Fruit fly (Drosophila melanogaster) whole organism, embryonic: ENCODE results near the gene mib1.

Experiments
- Adf1 ChIP-seq: fragments of 200-800 bp; sonication (Bioruptor generic); IDR thresholded peaks from 2 replicates; pipeline ENCODE4 v1.3.6; 2022; ENCODE audit warnings: missing biosample characterization, missing genetic modification characterization
- CG10321 ChIP-seq: fragments of 200-800 bp; sonication (Bioruptor generic); IDR thresholded peaks from 2 replicates; pipeline ENCODE4 v1.3.6; 2022; ENCODE audit warnings: missing biosample characterization, missing genetic modification characterization
- CG10654 ChIP-seq: fragments of 200-800 bp; sonication (Bioruptor generic); optimal IDR thresholded peaks from 2 replicates; lab custom pipeline; 2016; ENCODE audit warnings: missing biosample characterization, missing genetic modification characterization
- CG10979 ChIP-seq: fragments of 200-800 bp; sonication (Bioruptor generic); optimal IDR thresholded peaks from 2 replicates; lab custom pipeline; 2018; ENCODE audit warnings: missing biosample characterization, mild to moderate bottlenecking, missing genetic modification characterization, moderate library complexity
- CG11085 ChIP-seq: fragments of 200-800 bp; sonication (Bioruptor generic); IDR thresholded peaks from 2 replicates; pipeline ENCODE4 v1.3.6; 2022; ENCODE audit warnings: missing biosample characterization, missing genetic modification characterization
- CG11695 ChIP-seq: fragments of 200-800 bp; sonication (Bioruptor generic); IDR thresholded peaks from 3 replicates; pipeline ENCODE4 v1.3.6; 2022; ENCODE audit warnings: missing biosample characterization, missing genetic modification characterization
- CG13296 ChIP-seq: fragments of 200-800 bp; sonication (Bioruptor generic); optimal IDR thresholded peaks from 3 replicates; lab custom pipeline; 2018; ENCODE audit warnings: missing biosample characterization, mild to moderate bottlenecking, missing genetic modification characterization
- CG13775 ChIP-seq: fragments of 200-800 bp; sonication (Bioruptor generic); optimal IDR thresholded peaks from 3 replicates; lab custom pipeline; 2017; ENCODE audit warnings: missing biosample characterization, mild to moderate bottlenecking, missing genetic modification characterization
- CG13894 ChIP-seq: fragments of 200-800 bp; sonication (Bioruptor generic); optimal IDR thresholded peaks from 3 replicates; lab custom pipeline; 2018; ENCODE audit warnings: missing biosample characterization, mild to moderate bottlenecking, missing genetic modification characterization, moderate library complexity
- CG30403 ChIP-seq: fragments of 200-800 bp; sonication (Bioruptor generic); optimal IDR thresholded peaks from 3 replicates; lab custom pipeline; 2016; ENCODE audit warnings: missing biosample characterization, missing genetic modification characterization
- CG31388 ChIP-seq: fragments of 200-800 bp; sonication (Bioruptor generic); optimal IDR thresholded peaks from 2 replicates; lab custom pipeline; 2016; ENCODE audit warnings: missing biosample characterization, missing genetic modification characterization
- CG31441 ChIP-seq: fragments of 200-800 bp; sonication (Bioruptor generic); IDR thresholded peaks from 2 replicates; pipeline ENCODE4 v1.3.6; 2022; ENCODE audit warnings: missing biosample characterization, missing genetic modification characterization
- CG33557 ChIP-seq: fragments of 200-800 bp; sonication (Bioruptor generic); optimal IDR thresholded peaks from 2 replicates; lab custom pipeline; 2019; ENCODE audit warnings: missing biosample characterization, mild to moderate bottlenecking, missing genetic modification characterization, moderate library complexity
- CG6272 ChIP-seq: fragments of 200-800 bp; sonication (Bioruptor generic); IDR thresholded peaks from 2 replicates; pipeline ENCODE4 v1.3.6; 2022; ENCODE audit warnings: missing biosample characterization, missing genetic modification characterization
- CG6683 ChIP-seq: fragments of 200-800 bp; sonication (Bioruptor generic); optimal IDR thresholded peaks from 2 replicates; lab custom pipeline; 2017; ENCODE audit warnings: missing biosample characterization, mild to moderate bottlenecking, missing genetic modification characterization, missing genetic modification reagents
- CG6791 ChIP-seq: fragments of 200-800 bp; sonication (Bioruptor generic); IDR thresholded peaks from 3 replicates; pipeline ENCODE4 v1.3.6; 2022; ENCODE audit warnings: missing biosample characterization, missing genetic modification characterization; ENCODE audit not compliant: partially characterized antibody
- CG7556 ChIP-seq: fragments of 200-800 bp; sonication (Bioruptor generic); optimal IDR thresholded peaks from 2 replicates; lab custom pipeline; 2017; ENCODE audit warnings: missing biosample characterization, mild to moderate bottlenecking, missing genetic modification characterization
- CG9609 ChIP-seq: fragments of 200-800 bp; sonication (Bioruptor generic); optimal IDR thresholded peaks from 3 replicates; lab custom pipeline; 2016; ENCODE audit warnings: missing biosample characterization, missing genetic modification characterization
- Dip2 ChIP-seq: fragments of 200-800 bp; sonication (Bioruptor generic); IDR thresholded peaks from 2 replicates; pipeline ENCODE4 v1.3.6; 2022; ENCODE audit warnings: missing biosample characterization, missing genetic modification characterization
- Dip3 ChIP-seq: fragments of 200-800 bp; sonication (Bioruptor generic); optimal IDR thresholded peaks from 3 replicates; lab custom pipeline; 2016; ENCODE audit warnings: missing biosample characterization, missing genetic modification characterization
- Doc2 ChIP-seq: fragments of 200-800 bp; sonication (Bioruptor generic); IDR thresholded peaks from 2 replicates; pipeline ENCODE4 v1.3.6; 2022; ENCODE audit warnings: missing biosample characterization, missing genetic modification characterization
- Elba2 ChIP-seq: fragments of 200-800 bp; sonication (Bioruptor generic); optimal IDR thresholded peaks from 3 replicates; lab custom pipeline; 2016; ENCODE audit warnings: missing biosample characterization, missing genetic modification characterization
- Fer1 ChIP-seq: fragments of 200-800 bp; sonication (Bioruptor generic); optimal IDR thresholded peaks from 2 replicates; lab custom pipeline; 2017; ENCODE audit warnings: missing biosample characterization, mild to moderate bottlenecking, missing genetic modification characterization
- GATAe ChIP-seq: fragments of 200-800 bp; sonication (Bioruptor generic); conservative IDR thresholded peaks from 2 replicates; pipeline ENCODE4 v1.3.6; 2022; ENCODE audit warnings: missing biosample characterization, missing genetic modification characterization
- Gsc ChIP-seq: fragments of 200-800 bp; sonication (Bioruptor generic); IDR thresholded peaks from 2 replicates; pipeline ENCODE4 v1.3.6; 2022; ENCODE audit warnings: missing biosample characterization, missing genetic modification characterization
- HLH54F ChIP-seq: fragments of 200-800 bp; sonication (Bioruptor generic); optimal IDR thresholded peaks from 3 replicates; lab custom pipeline; 2016; ENCODE audit warnings: missing biosample characterization, missing genetic modification characterization
- Hr51 ChIP-seq, 2 experiments: fragments of 200-800 bp; sonication (Bioruptor generic); optimal IDR thresholded peaks; 2 replicates in 1 of 2; 3 replicates in 1 of 2; lab custom pipeline; 2016 to 2018; ENCODE audit warnings: missing biosample characterization in 2 of 2, missing genetic modification characterization in 2 of 2, mild to moderate bottlenecking in 1 of 2, moderate library complexity in 1 of 2
- Mad ChIP-seq: fragments of 200-800 bp; sonication (Bioruptor generic); optimal IDR thresholded peaks from 2 replicates; lab custom pipeline; 2016; ENCODE audit warnings: missing biosample characterization, missing genetic modification characterization
- Nf-YC ChIP-seq: fragments of 200-800 bp; optimal IDR thresholded peaks from 3 replicates; lab custom pipeline; 2019; ENCODE audit warnings: missing biosample characterization, mild to moderate bottlenecking, missing genetic modification characterization, moderate library complexity
- Sin3A ChIP-seq: fragments of >200 bp; optimal IDR thresholded peaks from 2 replicates; lab custom pipeline; 2018
- ato ChIP-seq: fragments of 200-800 bp; sonication (Bioruptor generic); IDR thresholded peaks from 2 replicates; pipeline ENCODE4 v1.3.6; 2022; ENCODE audit warnings: missing biosample characterization, missing genetic modification characterization; ENCODE audit not compliant: partially characterized antibody
- chn ChIP-seq: fragments of 200-800 bp; sonication (Bioruptor generic); optimal IDR thresholded peaks from 2 replicates; lab custom pipeline; 2016; ENCODE audit warnings: missing biosample characterization, missing genetic modification characterization
- da ChIP-seq: fragments of 200-800 bp; sonication (Bioruptor generic); optimal IDR thresholded peaks from 2 replicates; lab custom pipeline; 2016; ENCODE audit warnings: missing biosample characterization, missing genetic modification characterization
- dmrt99B ChIP-seq: fragments of 200-800 bp; sonication (Bioruptor generic); optimal IDR thresholded peaks from 2 replicates; lab custom pipeline; 2018; ENCODE audit warnings: missing biosample characterization, mild to moderate bottlenecking, missing genetic modification characterization, moderate library complexity
- fd96Cb ChIP-seq: fragments of 200-800 bp; sonication (Bioruptor generic); optimal IDR thresholded peaks from 2 replicates; lab custom pipeline; 2018; ENCODE audit warnings: missing biosample characterization, mild to moderate bottlenecking, missing genetic modification characterization, moderate library complexity
- fu2 ChIP-seq: fragments of 200-800 bp; sonication (Bioruptor generic); optimal IDR thresholded peaks from 2 replicates; lab custom pipeline; 2016; ENCODE audit warnings: missing biosample characterization, missing genetic modification characterization
- kah ChIP-seq: fragments of 200-800 bp; sonication (Bioruptor generic); optimal IDR thresholded peaks from 2 replicates; lab custom pipeline; 2018; ENCODE audit warnings: missing biosample characterization, mild to moderate bottlenecking, missing genetic modification characterization
- klu ChIP-seq: fragments of 200-800 bp; sonication (Bioruptor generic); IDR thresholded peaks from 2 replicates; pipeline ENCODE4 v1.3.6; 2022; ENCODE audit warnings: missing biosample characterization, missing genetic modification characterization
- kni ChIP-seq: fragments of 200-800 bp; sonication (Bioruptor generic); optimal IDR thresholded peaks from 3 replicates; lab custom pipeline; 2017; ENCODE audit warnings: mild to moderate bottlenecking, missing biosample characterization, missing genetic modification reagents, missing genetic modification characterization
- lab ChIP-seq: fragments of 200-800 bp; sonication (Bioruptor generic); optimal IDR thresholded peaks from 3 replicates; lab custom pipeline; 2017; ENCODE audit warnings: missing biosample characterization, missing genetic modification characterization, mild to moderate bottlenecking, moderate library complexity, missing genetic modification reagents
- lmd ChIP-seq: fragments of 200-800 bp; sonication (Bioruptor generic); IDR thresholded peaks from 2 replicates; pipeline ENCODE4 v1.3.6; 2022; ENCODE audit warnings: missing biosample characterization, missing genetic modification characterization
- mam ChIP-seq: fragments of 200-800 bp; sonication (Bioruptor generic); optimal IDR thresholded peaks from 3 replicates; lab custom pipeline; 2016; ENCODE audit warnings: missing biosample characterization, missing genetic modification characterization
- mld ChIP-seq: fragments of 200-800 bp; sonication (Bioruptor generic); IDR thresholded peaks from 3 replicates; pipeline ENCODE4 v1.3.6; 2022; ENCODE audit warnings: missing biosample characterization, missing genetic modification characterization; ENCODE audit not compliant: partially characterized antibody
- sna ChIP-seq: fragments of 200-800 bp; sonication (Bioruptor generic); IDR thresholded peaks from 2 replicates; pipeline ENCODE4 v1.3.6; 2022; ENCODE audit warnings: missing biosample characterization, missing genetic modification characterization; ENCODE audit not compliant: partially characterized antibody
- ssp ChIP-seq: fragments of 200-800 bp; sonication (Bioruptor generic); IDR thresholded peaks from 2 replicates; pipeline ENCODE4 v1.3.6; 2022; ENCODE audit warnings: missing biosample characterization, missing genetic modification characterization
- trem ChIP-seq: fragments of 200-800 bp; optimal IDR thresholded peaks from 3 replicates; lab custom pipeline; 2019; ENCODE audit warnings: missing biosample characterization, mild to moderate bottlenecking, missing genetic modification characterization, moderate library complexity
- trh ChIP-seq: fragments of 200-800 bp; sonication (Bioruptor generic); optimal IDR thresholded peaks from 2 replicates; lab custom pipeline; 2016; ENCODE audit warnings: missing biosample characterization, missing genetic modification characterization
- vnd ChIP-seq: fragments of 200-800 bp; sonication (Bioruptor generic); IDR thresholded peaks from 3 replicates; pipeline ENCODE4 v1.3.6; 2022; ENCODE audit warnings: missing biosample characterization, missing genetic modification characterization; ENCODE audit not compliant: partially characterized antibody
- vvl ChIP-seq: fragments of 200-800 bp; sonication (Bioruptor generic); IDR thresholded peaks from 2 replicates; pipeline ENCODE4 v1.3.6; 2022; ENCODE audit warnings: missing biosample characterization, missing genetic modification characterization
- zen ChIP-seq: fragments of 200-800 bp; sonication (Bioruptor generic); optimal IDR thresholded peaks from 3 replicates; lab custom pipeline; 2018; ENCODE audit warnings: missing biosample characterization, mild to moderate bottlenecking, missing genetic modification characterization, moderate library complexity

mib1 gene

DNA sequence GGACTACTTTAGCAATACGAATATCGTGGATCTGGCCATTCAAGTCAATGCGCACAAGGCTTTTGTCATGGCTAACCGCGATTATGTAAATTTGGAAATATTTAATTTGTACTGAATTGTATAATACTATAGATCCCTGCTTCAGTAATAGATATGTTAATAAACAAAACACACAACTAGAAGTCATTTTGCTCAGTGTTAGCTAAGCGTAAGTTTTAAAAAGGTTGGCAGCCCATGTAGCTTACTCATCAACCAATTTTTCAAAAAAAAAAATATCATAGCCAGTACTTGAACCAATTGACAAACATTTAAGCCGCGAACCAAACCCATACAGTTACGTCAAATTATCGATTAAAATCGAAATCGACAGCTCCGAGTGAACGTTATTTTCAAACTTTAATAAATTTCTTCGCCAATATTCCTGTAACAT, 25.5 kb upstream of the mib1 start (continued):
- TF ChIP-seq CG10654 (GFP tag; lab: Kevin White, UChicago) (peak; percentile 68), CG6791 (GFP tag; lab: Robert Waterston, UW) (peak; percentile 68), sna (no peak; the same call in 1 of the 2 replicates), CG6272 (GFP tag; lab: Robert Waterston, UW) (0 out of 2 replicates have a peak, but pooled peaks have one; percentile 7), Dip2 (no peak), CG11695 (GFP tag; lab: Robert Waterston, UW) (peak; percentile 76), vvl (GFP tag; lab: Robert Waterston, UW) (peak; percentile 95), Nf-YC (tag; lab: Kevin White, UChicago) (peak; percentile 67), Elba2 (GFP tag; lab: Kevin White, UChicago) (peak; percentile 40), CG10321 (GFP tag; lab: Robert Waterston, UW) (peak; percentile 60; the same call in 1 of the 2 replicates), zen (tag; lab: Kevin White, UChicago) (peak; percentile 75), Adf1 (GFP tag; lab: Robert Waterston, UW) (peak; percentile 53), CG9609 (GFP tag; lab: Kevin White, UChicago) (peak; percentile 60), CG10979 (tag; lab: Kevin White, UChicago) (peak; percentile 68), Sin3A (no peak), HLH54F (GFP tag; lab: Kevin White, UChicago) (peak; percentile 76), fd96Cb (tag; lab: Kevin White, UChicago) (peak; percentile 54), CG30403 (GFP tag; lab: Kevin White, UChicago) (peak; percentile 83), Dip3 (peak; percentile 59), CG7556 (GFP tag; lab: Kevin White, UChicago) (peak; percentile 71), lab (GFP tag; lab: Kevin White, UChicago) (peak; percentile 86), da (GFP tag; lab: Kevin White, UChicago) (peak; percentile 59), kni (GFP tag; lab: Kevin White, UChicago) (no peak), klu (GFP tag; lab: Robert Waterston, UW) (no peak; the same call in 1 of the 2 replicates), kah (GFP tag; lab: Kevin White, UChicago) (peak; percentile 12), Mad (GFP tag; lab: Kevin White, UChicago) (peak; percentile 69), Hr51 (GFP tag; optimal IDR thresholded peaks at IDR 0.05; lab: Kevin White, UChicago) (peak; percentile 71 to 81), ssp (GFP tag; lab: Robert Waterston, UW) (peak; percentile 65; the same call in 1 of the 2 replicates), CG13775 (GFP tag; lab: Kevin White, UChicago) (peak; percentile 62), fu2 (peak; percentile 73), ato (GFP tag; lab: Robert Waterston, UW) (peak; percentile 65; the same call in 1 of the 2 replicates), mld (GFP tag; lab: Robert Waterston, UW) (no peak), GATAe (no peak), CG13296 (peak; percentile 67), Fer1 (peak; percentile 85), CG11085 (GFP tag; lab: Robert Waterston, UW) (peak; percentile 62), vnd (GFP tag; lab: Robert Waterston, UW) (peak; percentile 42; the same call in 1 of the 3 replicates), Gsc (GFP tag; lab: Robert Waterston, UW) (no peak), CG33557 (peak; percentile 23), CG13894 (tag; lab: Kevin White, UChicago) (peak; percentile 84), mam (GFP tag; lab: Kevin White, UChicago) (peak; percentile 81), CG6683 (GFP tag; lab: Kevin White, UChicago) (peak; percentile 50), chn (GFP tag; lab: Kevin White, UChicago) (peak; percentile 66), dmrt99B (tag; lab: Kevin White, UChicago) (peak; percentile 74), trem (peak; percentile 100), lmd (peak; percentile 80), trh (GFP tag; lab: Kevin White, UChicago) (peak; percentile 35), CG31441 (GFP tag; lab: Robert Waterston, UW) (peak; percentile 70; the same call in 1 of the 2 replicates), CG31388 (GFP tag; lab: Kevin White, UChicago) (no peak), Doc2 (GFP tag; lab: Robert Waterston, UW) (no peak)
